Worm (Caenorhabditis elegans) whole organism, late embryonic: ENCODE results near the gene nstp-9.

Source experiments
- C08G9.2 ChIP-seq: sonication (generic microtip); optimal IDR thresholded peaks from 2 replicates; lab custom pipeline; 2016; ENCODE audit warnings: mild to moderate bottlenecking, missing genetic modification characterization, moderate library complexity, missing compliant biosample characterization
- F13H6.1 ChIP-seq: sonication (generic microtip); optimal IDR thresholded peaks from 2 replicates; lab custom pipeline; 2016; ENCODE audit warnings: missing genetic modification characterization, missing compliant biosample characterization
- K09A11.1 ChIP-seq: sonication (generic microtip); optimal IDR thresholded peaks from 2 replicates; lab custom pipeline; 2017; ENCODE audit warnings: antibody characterized with exemption, mild to moderate bottlenecking, missing genetic modification characterization, missing compliant biosample characterization; ENCODE audit not compliant: insufficient read depth
- T23F11.4 ChIP-seq: fragments of 200-800 bp; sonication (Bioruptor generic); optimal IDR thresholded peaks from 2 replicates; lab custom pipeline; 2018; ENCODE audit warnings: mild to moderate bottlenecking, missing genetic modification characterization, missing compliant biosample characterization
- Y22D7AL.16 ChIP-seq: sonication (generic microtip); optimal IDR thresholded peaks from 2 replicates; lab custom pipeline; 2016; ENCODE audit warnings: missing genetic modification characterization, missing compliant biosample characterization
- ahr-1 ChIP-seq: sonication (generic microtip); optimal IDR thresholded peaks from 2 replicates; lab custom pipeline; 2016; ENCODE audit warnings: missing genetic modification characterization, missing compliant biosample characterization
- ama-1 ChIP-seq: fragments of 150-350 bp; optimal IDR thresholded peaks from 2 replicates; lab custom pipeline; 2014
- ceh-14 ChIP-seq: sonication (generic microtip); optimal IDR thresholded peaks from 2 replicates; lab custom pipeline; 2016; ENCODE audit warnings: missing genotype, missing genetic modification characterization, missing compliant biosample characterization
- ceh-18 ChIP-seq: sonication (generic microtip); optimal IDR thresholded peaks from 2 replicates; lab custom pipeline; 2016; ENCODE audit warnings: missing genetic modification characterization, missing compliant biosample characterization
- ceh-2 ChIP-seq: sonication (generic microtip); optimal IDR thresholded peaks from 2 replicates; lab custom pipeline; 2016; ENCODE audit warnings: missing genotype, missing genetic modification characterization, missing compliant biosample characterization
- ceh-24 ChIP-seq: sonication (generic microtip); optimal IDR thresholded peaks from 2 replicates; lab custom pipeline; 2016; ENCODE audit warnings: mild to moderate bottlenecking, missing genetic modification characterization, missing compliant biosample characterization
- ceh-30 ChIP-seq: fragments of 150-350 bp; optimal IDR thresholded peaks from 2 replicates; lab custom pipeline; 2014; ENCODE audit warnings: missing biosample characterization, missing genetic modification characterization
- ceh-31 ChIP-seq: sonication (generic microtip); optimal IDR thresholded peaks from 2 replicates; lab custom pipeline; 2016; ENCODE audit warnings: missing genetic modification characterization, missing compliant biosample characterization
- ceh-34 ChIP-seq: sonication (generic microtip); optimal IDR thresholded peaks from 2 replicates; lab custom pipeline; 2016; ENCODE audit warnings: mild to moderate bottlenecking, missing genetic modification characterization, missing compliant biosample characterization
- ceh-48 ChIP-seq: sonication (generic microtip); optimal IDR thresholded peaks from 2 replicates; lab custom pipeline; 2016; ENCODE audit warnings: missing genetic modification characterization, inconsistent platforms, missing compliant biosample characterization
- che-1 ChIP-seq: sonication (generic microtip); optimal IDR thresholded peaks from 2 replicates; lab custom pipeline; 2016; ENCODE audit warnings: mild to moderate bottlenecking, missing genetic modification characterization, missing compliant biosample characterization
- dve-1 ChIP-seq: sonication (generic microtip); optimal IDR thresholded peaks from 2 replicates; lab custom pipeline; 2017; ENCODE audit warnings: antibody characterized with exemption, mild to moderate bottlenecking, missing genetic modification characterization, missing compliant biosample characterization
- elt-2 ChIP-seq: sonication (generic microtip); optimal IDR thresholded peaks from 2 replicates; lab custom pipeline; 2016; ENCODE audit warnings: missing genetic modification reagents, missing genetic modification characterization, missing compliant biosample characterization
- elt-4 ChIP-seq: sonication (generic microtip); optimal IDR thresholded peaks from 2 replicates; lab custom pipeline; 2016; ENCODE audit warnings: missing genetic modification characterization, missing compliant biosample characterization
- ets-4 ChIP-seq: sonication (generic microtip); optimal IDR thresholded peaks from 2 replicates; lab custom pipeline; 2016; ENCODE audit warnings: missing genetic modification characterization, missing compliant biosample characterization
- eyg-1 ChIP-seq: sonication (generic microtip); optimal IDR thresholded peaks from 2 replicates; lab custom pipeline; 2016; ENCODE audit warnings: missing genotype, missing genetic modification characterization, missing compliant biosample characterization
- fkh-10 ChIP-seq: fragments of 150-350 bp; optimal IDR thresholded peaks from 2 replicates; lab custom pipeline; 2014; ENCODE audit warnings: missing biosample characterization, missing genetic modification reagents, missing genetic modification characterization
- fkh-6 ChIP-seq: sonication (generic microtip); optimal IDR thresholded peaks from 2 replicates; lab custom pipeline; 2016; ENCODE audit warnings: missing genetic modification characterization, missing compliant biosample characterization
- gmeb-2 ChIP-seq: sonication (generic microtip); optimal IDR thresholded peaks from 2 replicates; lab custom pipeline; 2016; ENCODE audit warnings: missing genetic modification characterization, inconsistent platforms, missing compliant biosample characterization
- hlh-30 ChIP-seq: sonication (generic microtip); optimal IDR thresholded peaks from 2 replicates; lab custom pipeline; 2017; ENCODE audit warnings: antibody characterized with exemption, missing genetic modification characterization, missing compliant biosample characterization; ENCODE audit not compliant: insufficient read depth
- lin-11 ChIP-seq: fragments of 200-800 bp; sonication (Bioruptor generic); optimal IDR thresholded peaks from 2 replicates; lab custom pipeline; 2018; ENCODE audit warnings: mild to moderate bottlenecking, missing genetic modification characterization, missing compliant biosample characterization
- mec-3 ChIP-seq: sonication (generic microtip); optimal IDR thresholded peaks from 2 replicates; lab custom pipeline; 2016; ENCODE audit warnings: borderline replicate concordance, missing genetic modification characterization, missing compliant biosample characterization
- nfya-1 ChIP-seq: sonication (generic microtip); optimal IDR thresholded peaks from 2 replicates; lab custom pipeline; 2017; ENCODE audit warnings: missing genetic modification characterization, mild to moderate bottlenecking, missing compliant biosample characterization, antibody characterized with exemption, moderate library complexity
- pag-3 ChIP-seq: sonication (generic microtip); optimal IDR thresholded peaks from 2 replicates; lab custom pipeline; 2016; ENCODE audit warnings: missing compliant biosample characterization, missing genetic modification characterization, borderline replicate concordance
- pat-9 ChIP-seq: fragments of 200-800 bp; sonication (Bioruptor generic); optimal IDR thresholded peaks from 2 replicates; lab custom pipeline; 2018; ENCODE audit warnings: mild to moderate bottlenecking, missing genetic modification characterization, moderate library complexity, missing compliant biosample characterization
- pha-2 ChIP-seq: sonication (generic microtip); optimal IDR thresholded peaks from 2 replicates; lab custom pipeline; 2017; ENCODE audit warnings: mild to moderate bottlenecking, missing genetic modification characterization, missing compliant biosample characterization
- pros-1 ChIP-seq: fragments of 150-350 bp; optimal IDR thresholded peaks from 2 replicates; lab custom pipeline; 2014; ENCODE audit warnings: missing biosample characterization, missing genetic modification reagents, missing genetic modification characterization
- sox-4 ChIP-seq: sonication (generic microtip); optimal IDR thresholded peaks from 2 replicates; lab custom pipeline; 2017; ENCODE audit warnings: mild to moderate bottlenecking, missing genetic modification characterization, inconsistent platforms, missing compliant biosample characterization
- ttx-3 ChIP-seq: sonication (generic microtip); optimal IDR thresholded peaks from 2 replicates; lab custom pipeline; 2016; ENCODE audit warnings: missing genetic modification reagents, missing genetic modification characterization, missing compliant biosample characterization
- unc-42 ChIP-seq: sonication (generic microtip); optimal IDR thresholded peaks from 2 replicates; lab custom pipeline; 2016; ENCODE audit warnings: missing genotype, missing genetic modification characterization, missing compliant biosample characterization
- unc-55 ChIP-seq: sonication (generic microtip); optimal IDR thresholded peaks from 2 replicates; lab custom pipeline; 2017; ENCODE audit warnings: missing biosample characterization, missing genetic modification reagents, missing genetic modification characterization
- unc-86 ChIP-seq: sonication (generic microtip); optimal IDR thresholded peaks from 2 replicates; lab custom pipeline; 2016; ENCODE audit warnings: missing genetic modification characterization, missing compliant biosample characterization

Gene nstp-9

ce11 chrX:10909661-10910060, 9.9 kb downstream of the nstp-9 start:
- TF ChIP-seq elt-4 (tag; lab: Kevin White, UChicago) (no peak), ahr-1 (tag; lab: Kevin White, UChicago) (no peak), unc-55 (peak; percentile 55), Y22D7AL.16 (tag; lab: Kevin White, UChicago) (no peak), pag-3 (no peak), gmeb-2 (tag; lab: Kevin White, UChicago) (no peak), T23F11.4 (no peak), eyg-1 (tag; lab: Kevin White, UChicago) (no peak)
- TF ChIP-seq, all 69 proteins: peak for 1

DNA sequence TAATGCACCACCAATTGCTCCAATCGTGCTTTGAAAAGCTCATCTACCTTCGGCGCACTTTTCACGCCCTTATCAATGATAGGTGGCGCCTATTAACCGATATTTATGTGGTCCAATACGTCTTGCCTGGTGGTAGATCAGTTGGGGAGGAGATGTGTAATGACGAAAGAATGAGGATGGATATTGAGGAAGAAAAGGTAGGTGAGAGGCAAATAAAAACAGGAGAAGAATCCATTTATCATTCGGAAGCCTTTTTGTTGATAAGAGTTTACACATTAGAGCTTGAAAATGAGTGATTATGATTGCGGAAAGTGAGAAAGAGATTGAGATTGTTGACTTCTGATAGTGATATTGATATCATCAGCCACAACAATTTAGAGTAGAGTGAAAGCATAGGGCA, 12.1 kb downstream of the nstp-9 start:
- TF ChIP-seq ttx-3 (tag; lab: Kevin White, UChicago) (no peak), ceh-48 (tag; lab: Kevin White, UChicago) (no peak), K09A11.1 (tag; lab: Kevin White, UChicago) (no peak), unc-55 (no peak), ceh-31 (tag; lab: Kevin White, UChicago) (no peak), eyg-1 (tag; lab: Kevin White, UChicago) (no peak), pha-2 (tag; lab: Kevin White, UChicago) (no peak), ceh-18 (no peak), fkh-10 (GFP tag; lab: Kevin White, UChicago) (no peak), ama-1 (lab: Kevin White, UChicago) (no peak)
- TF ChIP-seq, all 69 proteins: peak for 0

- TF ChIP-seq ceh-30 (tag; lab: Kevin White, UChicago) (no peak), pros-1 (tag; lab: Kevin White, UChicago) (no peak), eyg-1 (tag; lab: Kevin White, UChicago) (no peak), ceh-2 (tag; lab: Kevin White, UChicago) (no peak), ceh-24 (tag; lab: Kevin White, UChicago) (no peak), unc-42 (tag; lab: Kevin White, UChicago) (no peak), gmeb-2 (tag; lab: Kevin White, UChicago) (no peak), unc-86 (no peak), pat-9 (no peak), ttx-3 (tag; lab: Kevin White, UChicago) (no peak), lin-11 (tag; lab: Kevin White, UChicago) (no peak), F13H6.1 (tag; lab: Kevin White, UChicago) (no peak), ceh-18 (no peak), pag-3 (no peak), elt-2 (tag; lab: Kevin White, UChicago) (no peak), C08G9.2 (no peak), ceh-14 (tag; lab: Kevin White, UChicago) (no peak)
Measured at ce11 chrX:10903416-10903815, 16.1 kb downstream of the nstp-9 start.

DNA sequence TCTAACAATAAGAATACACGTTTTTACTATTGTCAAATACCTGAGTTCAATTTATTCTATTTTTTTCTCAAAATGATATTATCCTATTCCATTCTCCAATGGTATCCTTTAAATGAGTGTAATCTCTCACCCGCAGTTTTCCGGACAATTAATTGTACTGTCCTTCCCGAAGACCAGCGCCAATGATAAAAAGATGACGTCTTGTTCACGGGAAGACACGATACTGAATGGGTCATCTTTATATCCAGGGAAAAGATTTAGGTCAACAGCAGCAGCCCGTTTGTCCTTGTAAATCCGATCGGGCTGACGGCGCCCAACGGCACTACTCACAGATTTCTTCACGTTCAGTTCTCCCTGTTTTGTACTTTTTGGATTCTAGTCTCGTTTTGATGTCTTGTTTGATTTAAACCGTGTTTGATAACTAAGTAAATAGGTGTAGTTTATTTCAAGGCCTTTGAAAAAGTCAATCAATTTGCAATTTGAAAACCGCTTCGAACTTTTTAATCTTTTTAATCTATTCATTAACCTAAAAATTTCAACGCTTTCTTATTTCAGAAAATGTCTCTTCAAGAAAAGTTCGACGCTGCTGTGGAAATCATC, 16.7 kb downstream of the nstp-9 start, which contains the start of gene acbp-3:
TSS of gene acbp-3 (plus strand) at position 550 of the 600 bp plus-strand sequence.
- TF ChIP-seq ahr-1 (tag; lab: Kevin White, UChicago) (no peak), ceh-24 (tag; lab: Kevin White, UChicago) (no peak), fkh-6 (no peak), nfya-1 (tag; lab: Kevin White, UChicago) (no peak), lin-11 (tag; lab: Kevin White, UChicago) (no peak), pros-1 (tag; lab: Kevin White, UChicago) (no peak), sox-4 (tag; lab: Kevin White, UChicago) (no peak), ceh-30 (tag; lab: Kevin White, UChicago) (no peak), T23F11.4 (no peak), ceh-31 (tag; lab: Kevin White, UChicago) (no peak), dve-1 (tag; lab: Kevin White, UChicago) (no peak), hlh-30 (tag; lab: Kevin White, UChicago) (no peak), eyg-1 (tag; lab: Kevin White, UChicago) (no peak), mec-3 (tag; lab: Kevin White, UChicago) (no peak), ceh-14 (tag; lab: Kevin White, UChicago) (no peak), ets-4 (tag; lab: Kevin White, UChicago) (no peak), unc-42 (tag; lab: Kevin White, UChicago) (no peak), ceh-34 (tag; lab: Kevin White, UChicago) (no peak), che-1 (no peak)
- TF ChIP-seq, all 69 proteins: peak for 0
